Fruit fly (Drosophila melanogaster) whole organism: Measurements from ENCODE around the gene RhoGAP19D.

Source experiments
- pan ChIP-seq: fragments of >200 bp; optimal IDR thresholded peaks from 2 replicates; lab custom pipeline; 2017
- psq ChIP-seq: fragments of >200 bp; optimal IDR thresholded peaks from 2 replicates; lab custom pipeline; 2017

dm6 chrX:20502252-20502651 lies 8.2 kb downstream of the RhoGAP19D start:
- TF ChIP-seq pan (lab: Kevin White, UChicago) (no peak), psq (no peak)
